Fruit fly (Drosophila melanogaster) whole organism, pupa: ENCODE data around the gene CG12177.

ENCODE experiments used
- CG10348 ChIP-seq: fragments of 200-800 bp; sonication (Bioruptor generic); IDR thresholded peaks from 2 replicates; pipeline ENCODE4 v1.3.6; 2022; ENCODE audit warnings: missing biosample characterization, missing genetic modification characterization
- CG12605 ChIP-seq: fragments of 200-800 bp; sonication (Bioruptor generic); IDR thresholded peaks from 2 replicates; pipeline ENCODE4 v1.3.6; 2022; ENCODE audit warnings: missing biosample characterization, missing genetic modification characterization
- CG13204 ChIP-seq: fragments of 200-800 bp; sonication (Bioruptor generic); optimal IDR thresholded peaks from 2 replicates; lab custom pipeline; 2018; ENCODE audit warnings: missing biosample characterization, mild to moderate bottlenecking, missing genetic modification characterization, moderate library complexity
- CG14655 ChIP-seq: fragments of 200-800 bp; sonication (Bioruptor generic); optimal IDR thresholded peaks from 3 replicates; lab custom pipeline; 2017; ENCODE audit warnings: mild to moderate bottlenecking, missing biosample characterization, missing genetic modification reagents, missing genetic modification characterization
- CG15710 ChIP-seq: fragments of 200-800 bp; sonication (Bioruptor generic); optimal IDR thresholded peaks from 2 replicates; lab custom pipeline; 2018; ENCODE audit warnings: missing biosample characterization, mild to moderate bottlenecking, missing genetic modification characterization, moderate library complexity
- CG17806 ChIP-seq: fragments of 200-800 bp; sonication (Bioruptor generic); optimal IDR thresholded peaks from 2 replicates; lab custom pipeline; 2018; ENCODE audit warnings: missing biosample characterization, mild to moderate bottlenecking, missing genetic modification characterization, moderate library complexity
- CG32121 ChIP-seq: fragments of 200-800 bp; sonication (Bioruptor generic); IDR thresholded peaks from 2 replicates; pipeline ENCODE4 v1.3.6; 2022; ENCODE audit warnings: missing biosample characterization, missing genetic modification characterization
- CG34367 ChIP-seq: fragments of 200-800 bp; sonication (Bioruptor generic); optimal IDR thresholded peaks from 2 replicates; lab custom pipeline; 2018; ENCODE audit warnings: missing biosample characterization, mild to moderate bottlenecking, missing genetic modification characterization
- CG4496 ChIP-seq: fragments of 200-800 bp; sonication (Bioruptor generic); IDR thresholded peaks from 3 replicates; pipeline ENCODE4 v1.3.6; 2022; ENCODE audit warnings: missing biosample characterization, missing genetic modification characterization
- CG8159 ChIP-seq: fragments of 200-800 bp; sonication (Bioruptor generic); optimal IDR thresholded peaks from 3 replicates; lab custom pipeline; 2018; ENCODE audit warnings: missing biosample characterization, mild to moderate bottlenecking, missing genetic modification characterization, moderate library complexity
- CG8301 ChIP-seq: fragments of 200-800 bp; sonication (Bioruptor generic); optimal IDR thresholded peaks from 2 replicates; lab custom pipeline; 2018; ENCODE audit warnings: missing biosample characterization, mild to moderate bottlenecking, missing genetic modification characterization
- CG9948 ChIP-seq: fragments of 200-800 bp; sonication (Bioruptor generic); optimal IDR thresholded peaks from 2 replicates; lab custom pipeline; 2018; ENCODE audit warnings: missing biosample characterization, mild to moderate bottlenecking, missing genetic modification characterization, moderate library complexity
- D1 ChIP-seq: fragments of 200-800 bp; sonication (Bioruptor generic); optimal IDR thresholded peaks from 2 replicates; lab custom pipeline; 2018; ENCODE audit warnings: missing biosample characterization, mild to moderate bottlenecking, missing genetic modification characterization, moderate library complexity
- EcR ChIP-seq: fragments of 200-800 bp; sonication (Bioruptor generic); optimal IDR thresholded peaks from 3 replicates; lab custom pipeline; 2019; ENCODE audit warnings: missing biosample characterization, missing genetic modification characterization, mild to moderate bottlenecking, moderate library complexity, missing genetic modification reagents
- Ets98B ChIP-seq: fragments of 200-800 bp; sonication (Bioruptor generic); IDR thresholded peaks from 2 replicates; pipeline ENCODE4 v1.3.6; 2022; ENCODE audit warnings: missing biosample characterization, missing genetic modification characterization
- Pif1A ChIP-seq: fragments of 200-800 bp; sonication (Bioruptor generic); optimal IDR thresholded peaks from 3 replicates; lab custom pipeline; 2016; ENCODE audit warnings: missing biosample characterization, missing genetic modification characterization
- Pif1B ChIP-seq: fragments of 200-800 bp; sonication (Bioruptor generic); optimal IDR thresholded peaks from 3 replicates; lab custom pipeline; 2016; ENCODE audit warnings: missing biosample characterization, missing genetic modification characterization
- Snoo ChIP-seq: fragments of 200-800 bp; sonication (Bioruptor generic); optimal IDR thresholded peaks from 3 replicates; lab custom pipeline; 2017; ENCODE audit warnings: missing biosample characterization, mild to moderate bottlenecking, missing genetic modification characterization, inconsistent platforms
- fd96Ca ChIP-seq: fragments of 200-800 bp; sonication (Bioruptor generic); IDR thresholded peaks from 3 replicates; pipeline ENCODE4 v1.3.6; 2022; ENCODE audit warnings: missing biosample characterization, missing genetic modification characterization
- gl ChIP-seq: fragments of 200-800 bp; sonication (Bioruptor generic); optimal IDR thresholded peaks from 2 replicates; lab custom pipeline; 2018; ENCODE audit warnings: missing biosample characterization, mild to moderate bottlenecking, missing genetic modification characterization
- rn ChIP-seq: fragments of 200-800 bp; sonication (Bioruptor generic); IDR thresholded peaks from 2 replicates; pipeline ENCODE4 v1.3.6; 2022; ENCODE audit warnings: missing biosample characterization, missing genetic modification characterization

Gene CG12177

DNA sequence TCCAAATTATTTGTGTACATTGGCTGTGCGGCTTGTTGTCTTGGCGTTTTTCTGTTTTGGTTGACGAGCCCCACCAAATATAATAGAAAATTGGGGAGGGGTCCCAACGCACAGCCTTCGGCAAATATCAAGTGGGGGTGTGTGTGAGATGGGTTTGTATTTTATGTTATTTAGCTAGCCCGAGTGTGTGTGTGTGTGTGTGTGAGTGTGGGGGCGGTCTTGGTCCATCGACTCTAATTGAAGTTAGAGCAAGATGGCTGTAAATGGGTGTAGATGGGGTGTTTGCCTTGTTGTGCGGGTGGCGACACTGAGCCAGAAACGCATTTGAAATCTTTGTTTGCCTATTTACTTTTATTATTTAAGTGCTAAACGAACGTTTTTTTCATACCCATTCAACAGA lies 47.7 kb downstream of the CG12177 start:
- TF ChIP-seq fd96Ca (GFP tag; lab: Robert Waterston, UW) (no peak), CG12605 (GFP tag; lab: Robert Waterston, UW) (no peak), CG4496 (GFP tag; lab: Robert Waterston, UW) (no peak), rn (GFP tag; lab: Robert Waterston, UW) (no peak), CG14655 (no peak), CG10348 (GFP tag; lab: Robert Waterston, UW) (no peak), CG8301 (tag; lab: Kevin White, UChicago) (no peak), CG34367 (no peak), CG9948 (no peak), CG32121 (GFP tag; lab: Robert Waterston, UW) (no peak), Snoo (tag; lab: Kevin White, UChicago) (no peak), CG15710 (tag; lab: Kevin White, UChicago) (no peak), Pif1A (no peak), Pif1B (no peak), CG17806 (tag; lab: Kevin White, UChicago) (no peak), Ets98B (GFP tag; lab: Robert Waterston, UW) (no peak), CG8159 (tag; lab: Kevin White, UChicago) (no peak), gl (tag; lab: Kevin White, UChicago) (no peak), CG13204 (GFP tag; lab: Kevin White, UChicago) (no peak)

DNA sequence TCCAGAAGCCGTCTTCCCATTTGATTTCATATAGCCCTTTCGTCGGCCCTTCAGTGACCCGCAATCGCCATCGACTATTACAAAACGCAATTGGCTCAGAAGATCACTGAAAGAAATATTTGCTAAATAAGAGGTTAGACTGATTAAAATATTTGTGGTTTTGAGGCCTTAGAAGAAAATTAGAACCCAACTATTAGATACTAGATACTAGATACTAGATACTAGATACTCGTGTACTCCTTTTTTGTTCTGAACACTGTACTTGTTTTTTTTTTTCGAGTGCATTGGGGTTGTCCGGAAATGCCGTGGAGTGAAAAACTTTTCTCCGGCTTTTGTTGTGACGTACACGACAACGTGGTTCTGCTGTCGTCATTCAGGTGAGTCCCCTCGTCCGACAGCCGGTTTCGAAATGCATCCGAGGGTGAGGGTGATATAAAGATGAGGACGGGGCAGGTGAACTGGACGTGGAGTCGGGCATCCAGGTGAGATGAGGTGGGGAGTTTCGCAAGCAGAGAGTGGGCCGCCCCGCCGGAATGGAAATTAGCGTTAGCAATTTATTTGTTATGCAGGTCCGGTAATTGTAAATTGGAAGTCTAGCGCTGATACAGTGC lies 49.9 kb downstream of the CG12177 start:
- TF ChIP-seq rn (GFP tag; lab: Robert Waterston, UW) (no peak), CG12605 (GFP tag; lab: Robert Waterston, UW) (0 out of 2 replicates have a peak, but pooled peaks have one; percentile 38), Snoo (tag; lab: Kevin White, UChicago) (peak; percentile 20), CG34367 (no peak), CG4496 (GFP tag; lab: Robert Waterston, UW) (0 out of 3 replicates have a peak, but pooled peaks have one; percentile 36), fd96Ca (GFP tag; lab: Robert Waterston, UW) (no peak), Pif1A (no peak), CG13204 (GFP tag; lab: Kevin White, UChicago) (no peak), CG15710 (tag; lab: Kevin White, UChicago) (no peak), EcR (GFP tag; lab: Kevin White, UChicago) (no peak), Ets98B (GFP tag; lab: Robert Waterston, UW) (no peak), gl (tag; lab: Kevin White, UChicago) (no peak), CG10348 (GFP tag; lab: Robert Waterston, UW) (no peak), CG8301 (tag; lab: Kevin White, UChicago) (peak; percentile 29), CG32121 (GFP tag; lab: Robert Waterston, UW) (peak; percentile 47; the same call in 1 of the 2 replicates), D1 (tag; lab: Kevin White, UChicago) (no peak), Pif1B (no peak), CG9948 (peak; percentile 6), CG14655 (peak; percentile 18), CG8159 (tag; lab: Kevin White, UChicago) (no peak), CG17806 (tag; lab: Kevin White, UChicago) (no peak)

DNA sequence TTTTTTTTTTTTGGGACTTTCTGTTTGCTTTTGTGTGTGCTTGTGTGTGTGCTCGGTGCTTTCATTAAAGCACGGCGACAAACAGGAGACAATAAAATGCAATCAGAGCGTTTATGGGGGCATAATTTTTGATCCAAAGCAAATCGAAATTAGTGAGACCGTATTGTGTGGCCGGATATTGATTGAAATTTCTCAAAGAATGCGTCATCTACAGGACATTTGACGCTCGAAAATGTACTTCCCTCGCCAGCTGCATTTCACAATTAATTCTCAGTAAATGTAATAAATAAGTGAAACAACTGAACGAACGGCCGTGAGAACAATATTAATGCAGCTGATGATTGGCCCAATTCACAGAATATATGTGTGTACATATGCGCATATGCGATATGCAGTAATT lies 50.9 kb downstream of the CG12177 start:
- no peak for TF ChIP-seq CG15710 (tag; lab: Kevin White, UChicago)
- TF ChIP-seq D1 (tag; lab: Kevin White, UChicago) = no peak
- no peak for TF ChIP-seq CG32121 (GFP tag; lab: Robert Waterston, UW)
- no peak for TF ChIP-seq rn (GFP tag; lab: Robert Waterston, UW)
- TF ChIP-seq, all 21 proteins: peak for 0
